Worm (Caenorhabditis elegans): ENCODE results near the gene B0563.18.

DNA sequence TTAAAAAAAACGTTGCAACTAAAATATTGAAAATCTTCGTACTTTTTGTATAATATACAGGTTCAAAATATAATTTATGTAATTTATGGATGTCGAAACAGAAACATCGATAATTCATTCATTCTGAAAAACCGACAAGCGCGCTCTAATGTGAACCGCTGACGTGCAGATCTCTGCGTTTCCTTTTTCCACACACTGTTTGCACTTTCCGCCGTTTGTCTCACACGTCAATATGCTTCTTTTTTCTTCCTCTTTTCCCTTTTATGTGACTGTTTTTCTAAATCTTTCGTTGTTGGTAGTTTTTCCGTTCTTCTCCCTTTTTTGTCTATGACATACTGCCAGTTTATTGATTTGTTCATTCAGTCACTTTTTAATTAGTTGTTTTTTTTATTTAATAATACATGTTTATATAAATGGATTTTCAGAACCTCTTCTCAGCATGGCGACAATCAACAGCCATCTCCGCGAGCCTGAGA, 22.1 kb upstream of the B0563.18 start, which contains the start of gene tmbi-4:
- peak; percentile 28 for TF ChIP-seq W03F9.2 (tag; optimal IDR thresholded peaks at IDR 0.05)
- TF ChIP-seq him-1 (tag; optimal IDR thresholded peaks at IDR 0.05), result no peak
